Worm (Caenorhabditis elegans) whole organism, L3 larva: Measurements from ENCODE around the gene C02D5.4.

Experiments
- ceh-16 ChIP-seq: sonication (generic microtip); optimal IDR thresholded peaks from 2 replicates; lab custom pipeline; 2017; ENCODE audit warnings: missing biosample characterization, missing genetic modification characterization
- daf-12 ChIP-seq: fragments of 150-350 bp; optimal IDR thresholded peaks from 2 replicates; lab custom pipeline; 2014; ENCODE audit warnings: missing biosample characterization, missing genetic modification reagents, missing genetic modification characterization
- nhr-11 ChIP-seq: fragments of 150-350 bp; optimal IDR thresholded peaks from 2 replicates; lab custom pipeline; 2014; ENCODE audit warnings: missing biosample characterization, missing genetic modification characterization
- pqm-1 ChIP-seq: fragments of 150-350 bp; optimal IDR thresholded peaks from 2 replicates; lab custom pipeline; 2017; ENCODE audit warnings: missing biosample characterization, missing genetic modification characterization, inconsistent platforms
- snpc-4 ChIP-seq: fragments of 150-350 bp; optimal IDR thresholded peaks from 2 replicates; lab custom pipeline; 2014; ENCODE audit warnings: missing biosample characterization, missing genetic modification characterization
- unc-39 ChIP-seq: sonication (generic microtip); optimal IDR thresholded peaks from 4 replicates; lab custom pipeline; 2017; ENCODE audit warnings: missing biosample characterization, missing genetic modification characterization
- unc-62 ChIP-seq: fragments of 150-350 bp; sonication (generic microtip); optimal IDR thresholded peaks from 4 replicates; lab custom pipeline; 2014; ENCODE audit warnings: missing biosample characterization, missing genetic modification reagents, missing genetic modification characterization
- ztf-4 ChIP-seq: fragments of 150-350 bp; optimal IDR thresholded peaks from 2 replicates; lab custom pipeline; 2014; ENCODE audit warnings: missing biosample characterization, missing genetic modification characterization

DNA sequence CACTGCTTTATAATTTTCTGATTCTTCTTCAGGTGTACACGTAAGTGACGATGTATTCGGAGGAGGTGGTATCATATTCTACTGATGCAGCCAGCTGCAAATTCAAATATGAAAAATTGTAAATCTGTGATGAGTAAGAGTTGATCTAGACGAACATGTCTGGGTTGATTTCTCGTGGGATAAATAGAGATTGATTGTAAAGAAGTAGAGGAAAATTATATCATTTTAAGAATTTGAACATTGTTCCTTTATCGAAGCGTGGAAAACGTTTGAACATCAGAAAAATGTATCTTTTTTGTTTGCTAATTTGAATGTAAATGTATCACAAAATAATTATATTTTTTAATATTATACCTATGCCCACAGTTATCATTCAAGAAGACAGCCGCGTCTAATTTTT is 6.5 kb upstream of the C02D5.4 start, which contains the start of gene ZC21.6:
- no peak for TF ChIP-seq pqm-1 (tag; lab: Kevin White, UChicago)
- TF ChIP-seq nhr-11 = no peak
- TF ChIP-seq snpc-4 = no peak
- TF ChIP-seq daf-12 (tag; lab: Kevin White, UChicago) = no peak
- TF ChIP-seq unc-62 (GFP tag; lab: Kevin White, UChicago) = no peak
- no peak for TF ChIP-seq unc-39 (tag; lab: Kevin White, UChicago)
- no peak for TF ChIP-seq ceh-16 (tag; lab: Kevin White, UChicago)
- TF ChIP-seq ztf-4 = no peak
